Worm (Caenorhabditis elegans) whole organism, late embryonic: ENCODE measurements around the gene arl-3.
A peak's percentile ranks its signal among the peaks of the same experiment; 100 is the strongest.

Source experiments
- C08G9.2 ChIP-seq: sonication (generic microtip); optimal IDR thresholded peaks from 2 replicates; lab custom pipeline; 2016; ENCODE audit warnings: mild to moderate bottlenecking, missing genetic modification characterization, moderate library complexity, missing compliant biosample characterization
- C38D4.7 ChIP-seq: fragments of 200-800 bp; sonication (Bioruptor generic); optimal IDR thresholded peaks from 2 replicates; lab custom pipeline; 2018; ENCODE audit warnings: mild to moderate bottlenecking, missing genetic modification characterization, moderate library complexity, missing compliant biosample characterization
- K09A11.1 ChIP-seq: sonication (generic microtip); optimal IDR thresholded peaks from 2 replicates; lab custom pipeline; 2017; ENCODE audit warnings: antibody characterized with exemption, mild to moderate bottlenecking, missing genetic modification characterization, missing compliant biosample characterization; ENCODE audit not compliant: insufficient read depth
- Y22D7AL.16 ChIP-seq: sonication (generic microtip); optimal IDR thresholded peaks from 2 replicates; lab custom pipeline; 2016; ENCODE audit warnings: missing genetic modification characterization, missing compliant biosample characterization
- ceh-18 ChIP-seq: sonication (generic microtip); optimal IDR thresholded peaks from 2 replicates; lab custom pipeline; 2016; ENCODE audit warnings: missing genetic modification characterization, missing compliant biosample characterization
- ceh-24 ChIP-seq: sonication (generic microtip); optimal IDR thresholded peaks from 2 replicates; lab custom pipeline; 2016; ENCODE audit warnings: mild to moderate bottlenecking, missing genetic modification characterization, missing compliant biosample characterization
- ceh-31 ChIP-seq: sonication (generic microtip); optimal IDR thresholded peaks from 2 replicates; lab custom pipeline; 2016; ENCODE audit warnings: missing genetic modification characterization, missing compliant biosample characterization
- ceh-34 ChIP-seq: sonication (generic microtip); optimal IDR thresholded peaks from 2 replicates; lab custom pipeline; 2016; ENCODE audit warnings: mild to moderate bottlenecking, missing genetic modification characterization, missing compliant biosample characterization
- ceh-48 ChIP-seq: sonication (generic microtip); optimal IDR thresholded peaks from 2 replicates; lab custom pipeline; 2016; ENCODE audit warnings: missing genetic modification characterization, inconsistent platforms, missing compliant biosample characterization
- ceh-9 ChIP-seq: sonication (generic microtip); optimal IDR thresholded peaks from 2 replicates; lab custom pipeline; 2016; ENCODE audit warnings: mild to moderate bottlenecking, missing genetic modification characterization, inconsistent platforms, missing compliant biosample characterization
- dmd-4 ChIP-seq: sonication (generic microtip); optimal IDR thresholded peaks from 2 replicates; lab custom pipeline; 2016; ENCODE audit warnings: borderline replicate concordance, missing genetic modification characterization, missing compliant biosample characterization
- dve-1 ChIP-seq: sonication (generic microtip); optimal IDR thresholded peaks from 2 replicates; lab custom pipeline; 2017; ENCODE audit warnings: antibody characterized with exemption, mild to moderate bottlenecking, missing genetic modification characterization, missing compliant biosample characterization
- elt-2 ChIP-seq: sonication (generic microtip); optimal IDR thresholded peaks from 2 replicates; lab custom pipeline; 2016; ENCODE audit warnings: missing genetic modification reagents, missing genetic modification characterization, missing compliant biosample characterization
- elt-4 ChIP-seq: sonication (generic microtip); optimal IDR thresholded peaks from 2 replicates; lab custom pipeline; 2016; ENCODE audit warnings: missing genetic modification characterization, missing compliant biosample characterization
- eyg-1 ChIP-seq: sonication (generic microtip); optimal IDR thresholded peaks from 2 replicates; lab custom pipeline; 2016; ENCODE audit warnings: missing genotype, missing genetic modification characterization, missing compliant biosample characterization
- fkh-10 ChIP-seq: fragments of 150-350 bp; optimal IDR thresholded peaks from 2 replicates; lab custom pipeline; 2014; ENCODE audit warnings: missing biosample characterization, missing genetic modification reagents, missing genetic modification characterization
- fkh-6 ChIP-seq: sonication (generic microtip); optimal IDR thresholded peaks from 2 replicates; lab custom pipeline; 2016; ENCODE audit warnings: missing genetic modification characterization, missing compliant biosample characterization
- hlh-30 ChIP-seq: sonication (generic microtip); optimal IDR thresholded peaks from 2 replicates; lab custom pipeline; 2017; ENCODE audit warnings: antibody characterized with exemption, missing genetic modification characterization, missing compliant biosample characterization; ENCODE audit not compliant: insufficient read depth
- hlh-8 ChIP-seq: sonication (generic microtip); optimal IDR thresholded peaks from 2 replicates; lab custom pipeline; 2016; ENCODE audit warnings: missing genotype, missing genetic modification characterization, missing compliant biosample characterization
- madf-2 ChIP-seq: sonication (generic microtip); optimal IDR thresholded peaks from 2 replicates; lab custom pipeline; 2017; ENCODE audit warnings: missing genetic modification characterization, missing compliant biosample characterization
- mec-3 ChIP-seq: sonication (generic microtip); optimal IDR thresholded peaks from 2 replicates; lab custom pipeline; 2016; ENCODE audit warnings: borderline replicate concordance, missing genetic modification characterization, missing compliant biosample characterization
- nfya-1 ChIP-seq: sonication (generic microtip); optimal IDR thresholded peaks from 2 replicates; lab custom pipeline; 2017; ENCODE audit warnings: missing genetic modification characterization, mild to moderate bottlenecking, missing compliant biosample characterization, antibody characterized with exemption, moderate library complexity
- nhr-232 ChIP-seq: sonication (generic microtip); optimal IDR thresholded peaks from 2 replicates; lab custom pipeline; 2016; ENCODE audit warnings: missing genetic modification characterization, missing compliant biosample characterization
- pat-9 ChIP-seq: fragments of 200-800 bp; sonication (Bioruptor generic); optimal IDR thresholded peaks from 2 replicates; lab custom pipeline; 2018; ENCODE audit warnings: mild to moderate bottlenecking, missing genetic modification characterization, moderate library complexity, missing compliant biosample characterization
- pha-2 ChIP-seq: sonication (generic microtip); optimal IDR thresholded peaks from 2 replicates; lab custom pipeline; 2017; ENCODE audit warnings: mild to moderate bottlenecking, missing genetic modification characterization, missing compliant biosample characterization
- pha-4 ChIP-seq: fragments of 150-350 bp; optimal IDR thresholded peaks from 2 replicates; lab custom pipeline; 2018; ENCODE audit warnings: missing biosample characterization, missing genetic modification reagents, missing genetic modification characterization
- pros-1 ChIP-seq: fragments of 150-350 bp; optimal IDR thresholded peaks from 2 replicates; lab custom pipeline; 2014; ENCODE audit warnings: missing biosample characterization, missing genetic modification reagents, missing genetic modification characterization
- rnt-1 ChIP-seq: sonication (generic microtip); optimal IDR thresholded peaks from 2 replicates; lab custom pipeline; 2016; ENCODE audit warnings: missing genetic modification characterization, missing compliant biosample characterization
- sdc-2 ChIP-seq: sonication (generic microtip); optimal IDR thresholded peaks from 2 replicates; lab custom pipeline; 2016; ENCODE audit warnings: missing genotype, missing genetic modification characterization, missing compliant biosample characterization
- sox-4 ChIP-seq: sonication (generic microtip); optimal IDR thresholded peaks from 2 replicates; lab custom pipeline; 2017; ENCODE audit warnings: mild to moderate bottlenecking, missing genetic modification characterization, inconsistent platforms, missing compliant biosample characterization
- syd-9 ChIP-seq: sonication (generic microtip); optimal IDR thresholded peaks from 2 replicates; lab custom pipeline; 2016; ENCODE audit warnings: mild to moderate bottlenecking, missing genetic modification characterization, moderate library complexity, missing compliant biosample characterization
- tbx-2 ChIP-seq: sonication (generic microtip); optimal IDR thresholded peaks from 2 replicates; lab custom pipeline; 2016; ENCODE audit warnings: missing genetic modification characterization, missing compliant biosample characterization
- tbx-7 ChIP-seq: sonication (generic microtip); optimal IDR thresholded peaks from 2 replicates; lab custom pipeline; 2016; ENCODE audit warnings: missing genotype, missing genetic modification characterization, missing compliant biosample characterization
- ttx-3 ChIP-seq: sonication (generic microtip); optimal IDR thresholded peaks from 2 replicates; lab custom pipeline; 2016; ENCODE audit warnings: missing genetic modification reagents, missing genetic modification characterization, missing compliant biosample characterization
- unc-55 ChIP-seq: sonication (generic microtip); optimal IDR thresholded peaks from 2 replicates; lab custom pipeline; 2017; ENCODE audit warnings: missing biosample characterization, missing genetic modification reagents, missing genetic modification characterization

The arl-3 gene

ce11 chrII:14598367-14598766, 7.9 kb upstream of the arl-3 start:
- TF ChIP-seq rnt-1 (tag; lab: Kevin White, UChicago) (peak; percentile 25), pha-4 (tag; lab: Kevin White, UChicago) (no peak), ceh-18 (tag; lab: Kevin White, UChicago) (peak; percentile 24), hlh-30 (peak; percentile 61), nfya-1 (no peak)
- TF ChIP-seq, all 69 proteins: peak for 3

ce11 chrII:14599284-14599862, 6.9 kb upstream of the arl-3 start:
- no peak for TF ChIP-seq mec-3 (tag; lab: Kevin White, UChicago)
- TF ChIP-seq pha-4 (tag; lab: Kevin White, UChicago) = no peak
- no peak for TF ChIP-seq tbx-7 (tag; lab: Kevin White, UChicago)
- no peak for TF ChIP-seq elt-4 (tag; lab: Kevin White, UChicago)
- TF ChIP-seq ttx-3 = no peak
- no peak for TF ChIP-seq fkh-10 (GFP tag; lab: Kevin White, UChicago)

- no peak for TF ChIP-seq pat-9 (tag; lab: Kevin White, UChicago)
- no peak for TF ChIP-seq sox-4 (tag; lab: Kevin White, UChicago)
- no peak for TF ChIP-seq C08G9.2 (tag; lab: Kevin White, UChicago)
- TF ChIP-seq ceh-34 (tag; lab: Kevin White, UChicago) = no peak
- no peak for TF ChIP-seq tbx-2
- TF ChIP-seq elt-2 (tag; lab: Kevin White, UChicago) = peak; percentile 25
- TF ChIP-seq hlh-8 (tag; lab: Kevin White, UChicago) = no peak
Observed at ce11 chrII:14599933-14600630, 6.2 kb upstream of the arl-3 start.

- TF ChIP-seq C38D4.7 (GFP tag; lab: Kevin White, UChicago) (no peak), sdc-2 (no peak), Y22D7AL.16 (tag; lab: Kevin White, UChicago) (no peak), fkh-10 (GFP tag; lab: Kevin White, UChicago) (no peak), ceh-24 (no peak), fkh-6 (tag; lab: Kevin White, UChicago) (no peak), ceh-48 (no peak), dmd-4 (tag; lab: Kevin White, UChicago) (no peak), eyg-1 (tag; lab: Kevin White, UChicago) (no peak)
Observed at ce11 chrII:14600852-14601313, 5.4 kb upstream of the arl-3 start, which contains the start of gene tps-2. TSS of gene tps-2 (plus strand) at chrII:14600902.

- TF ChIP-seq rnt-1 (tag; lab: Kevin White, UChicago) (no peak), ceh-31 (tag; lab: Kevin White, UChicago) (no peak), nhr-232 (tag; lab: Kevin White, UChicago) (no peak), elt-2 (tag; lab: Kevin White, UChicago) (no peak), fkh-10 (GFP tag; lab: Kevin White, UChicago) (no peak), syd-9 (tag; lab: Kevin White, UChicago) (no peak), madf-2 (no peak), pha-4 (tag; lab: Kevin White, UChicago) (no peak), ceh-18 (tag; lab: Kevin White, UChicago) (no peak), K09A11.1 (tag; lab: Kevin White, UChicago) (no peak), ceh-9 (tag; lab: Kevin White, UChicago) (no peak), pros-1 (tag; lab: Kevin White, UChicago) (no peak), unc-55 (GFP tag; lab: Kevin White, UChicago) (no peak), mec-3 (tag; lab: Kevin White, UChicago) (no peak), dve-1 (tag; lab: Kevin White, UChicago) (no peak), pha-2 (tag; lab: Kevin White, UChicago) (no peak)
Observed at ce11 chrII:14602735-14603134, 3.5 kb upstream of the arl-3 start.
